Fruit fly (Drosophila melanogaster) whole organism, embryonic: ENCODE results near the gene Tao.

Experiments used
- Bgb ChIP-seq: fragments of 200-800 bp; sonication (Bioruptor generic); IDR thresholded peaks from 2 replicates; pipeline ENCODE4 v1.3.6; 2022; ENCODE audit warnings: missing biosample characterization, missing genetic modification characterization; ENCODE audit not compliant: partially characterized antibody
- CG11723 ChIP-seq: fragments of 200-800 bp; sonication (Bioruptor generic); optimal IDR thresholded peaks from 2 replicates; lab custom pipeline; 2017; ENCODE audit warnings: missing biosample characterization, mild to moderate bottlenecking, missing genetic modification characterization
- CG1233 ChIP-seq: fragments of 200-800 bp; sonication (Bioruptor generic); optimal IDR thresholded peaks from 4 replicates; lab custom pipeline; 2018; ENCODE audit warnings: missing biosample characterization, mild to moderate bottlenecking, missing genetic modification characterization
- CG12942 ChIP-seq: fragments of 200-800 bp; sonication (Bioruptor generic); optimal IDR thresholded peaks from 3 replicates; lab custom pipeline; 2016; ENCODE audit warnings: missing biosample characterization, missing genetic modification characterization
- CG14710 ChIP-seq: fragments of 200-800 bp; sonication (Bioruptor generic); optimal IDR thresholded peaks from 3 replicates; lab custom pipeline; 2019; ENCODE audit warnings: missing biosample characterization, mild to moderate bottlenecking, missing genetic modification characterization, moderate library complexity
- CG14860 ChIP-seq: fragments of 200-800 bp; sonication (Bioruptor generic); IDR thresholded peaks from 3 replicates; pipeline ENCODE4 v1.3.6; 2022; ENCODE audit warnings: missing biosample characterization, missing genetic modification characterization; ENCODE audit not compliant: partially characterized antibody
- CG16779 ChIP-seq: fragments of 200-800 bp; sonication (Bioruptor generic); IDR thresholded peaks from 2 replicates; pipeline ENCODE4 v1.3.6; 2022; ENCODE audit warnings: missing biosample characterization, missing genetic modification characterization
- CG18764 ChIP-seq: fragments of 200-800 bp; sonication (Bioruptor generic); optimal IDR thresholded peaks from 3 replicates; lab custom pipeline; 2016; ENCODE audit warnings: missing biosample characterization, missing genetic modification characterization
- CG2116 ChIP-seq: fragments of 200-800 bp; sonication (Bioruptor generic); optimal IDR thresholded peaks from 3 replicates; lab custom pipeline; 2018; ENCODE audit warnings: missing biosample characterization, mild to moderate bottlenecking, missing genetic modification characterization
- CG2120 ChIP-seq: fragments of 200-800 bp; sonication (Bioruptor generic); optimal IDR thresholded peaks from 3 replicates; lab custom pipeline; 2016; ENCODE audit warnings: missing biosample characterization, missing genetic modification characterization
- CG2129 ChIP-seq: fragments of 200-800 bp; sonication (Bioruptor generic); IDR thresholded peaks from 2 replicates; pipeline ENCODE4 v1.3.6; 2022; ENCODE audit warnings: missing biosample characterization, missing genetic modification characterization; ENCODE audit not compliant: partially characterized antibody
- CG32767 ChIP-seq: fragments of 200-800 bp; sonication (Bioruptor generic); IDR thresholded peaks from 2 replicates; pipeline ENCODE4 v1.3.6; 2022; ENCODE audit warnings: missing biosample characterization, missing genetic modification characterization
- CG34376 ChIP-seq: fragments of 200-800 bp; sonication (Bioruptor generic); optimal IDR thresholded peaks from 2 replicates; lab custom pipeline; 2018; ENCODE audit warnings: missing biosample characterization, mild to moderate bottlenecking, missing genetic modification characterization
- CG3995 ChIP-seq: fragments of 200-800 bp; sonication (Bioruptor generic); optimal IDR thresholded peaks from 3 replicates; lab custom pipeline; 2016; ENCODE audit warnings: missing biosample characterization, missing genetic modification characterization
- CG42726 ChIP-seq: fragments of 200-800 bp; sonication (Bioruptor generic); IDR thresholded peaks from 2 replicates; pipeline ENCODE4 v1.3.6; 2022; ENCODE audit warnings: missing biosample characterization, missing genetic modification characterization; ENCODE audit not compliant: partially characterized antibody
- CG7786 ChIP-seq: fragments of 200-800 bp; sonication (Bioruptor generic); optimal IDR thresholded peaks from 2 replicates; lab custom pipeline; 2016; ENCODE audit warnings: missing biosample characterization, missing genetic modification characterization
- CG8359 ChIP-seq: fragments of 200-800 bp; sonication (Bioruptor generic); optimal IDR thresholded peaks from 2 replicates; lab custom pipeline; 2017; ENCODE audit warnings: missing biosample characterization, mild to moderate bottlenecking, missing genetic modification characterization, borderline replicate concordance
- Dbx ChIP-seq: fragments of 200-800 bp; sonication (Bioruptor generic); IDR thresholded peaks from 3 replicates; pipeline ENCODE4 v1.3.6; 2022; ENCODE audit warnings: missing biosample characterization, missing genetic modification characterization
- Dfd ChIP-seq, 2 experiments: fragments of >200 bp; optimal IDR thresholded peaks; 2 replicates each; lab custom pipeline; 2017; ENCODE audit warnings: missing biosample characterization in 2 of 2, missing genetic modification characterization in 2 of 2
- Dp ChIP-seq: fragments of 200-800 bp; sonication (Bioruptor generic); optimal IDR thresholded peaks from 2 replicates; lab custom pipeline; 2018; ENCODE audit warnings: missing biosample characterization, mild to moderate bottlenecking, missing genetic modification characterization, moderate library complexity
- Eip74EF ChIP-seq, 2 experiments: fragments of 200-800 bp in 1 of 2; fragments of >200 bp in 1 of 2; sonication (Bioruptor generic) in 1 of 2; optimal IDR thresholded peaks; 2 replicates each; lab custom pipeline; 2017 to 2019; ENCODE audit warnings: missing biosample characterization in 2 of 2, missing genetic modification characterization in 2 of 2, mild to moderate bottlenecking in 1 of 2, moderate library complexity in 1 of 2
- Gug ChIP-seq: fragments of 200-800 bp; sonication (Bioruptor generic); IDR thresholded peaks from 4 replicates; pipeline ENCODE4 v1.3.6; 2022; ENCODE audit warnings: missing biosample characterization, missing genetic modification characterization
- HLHmδ ChIP-seq: fragments of 200-800 bp; sonication (Bioruptor generic); optimal IDR thresholded peaks from 2 replicates; lab custom pipeline; 2018; ENCODE audit warnings: missing biosample characterization, mild to moderate bottlenecking, missing genetic modification characterization, moderate library complexity
- Hmr ChIP-seq: fragments of 200-800 bp; sonication (Bioruptor generic); optimal IDR thresholded peaks from 3 replicates; lab custom pipeline; 2017; ENCODE audit warnings: mild to moderate bottlenecking, missing biosample characterization, missing genetic modification reagents, missing genetic modification characterization
- Hsf ChIP-seq: fragments of 200-800 bp; sonication (Bioruptor generic); optimal IDR thresholded peaks from 3 replicates; lab custom pipeline; 2016; ENCODE audit warnings: missing biosample characterization, missing genetic modification characterization
- Kr ChIP-seq: fragments of 200-800 bp; sonication (Bioruptor generic); optimal IDR thresholded peaks from 2 replicates; lab custom pipeline; 2017; ENCODE audit warnings: missing biosample characterization, mild to moderate bottlenecking, missing genetic modification characterization
- NC2β ChIP-seq: fragments of 200-800 bp; sonication (Bioruptor generic); optimal IDR thresholded peaks from 2 replicates; lab custom pipeline; 2016; ENCODE audit warnings: missing biosample characterization, missing genetic modification characterization
- Optix ChIP-seq: fragments of 200-800 bp; sonication (Bioruptor generic); IDR thresholded peaks from 3 replicates; pipeline ENCODE4 v1.3.6; 2022; ENCODE audit warnings: missing biosample characterization, missing genetic modification characterization
- Sox100B ChIP-seq: fragments of 200-800 bp; sonication (Bioruptor generic); optimal IDR thresholded peaks from 3 replicates; lab custom pipeline; 2018; ENCODE audit warnings: missing biosample characterization, mild to moderate bottlenecking, missing genetic modification characterization
- Sry-δ ChIP-seq: fragments of 200-800 bp; sonication (Bioruptor generic); optimal IDR thresholded peaks from 2 replicates; lab custom pipeline; 2016; ENCODE audit warnings: missing biosample characterization, missing genetic modification characterization
- ash1 ChIP-seq: fragments of 200-800 bp; sonication (Bioruptor generic); optimal IDR thresholded peaks from 2 replicates; lab custom pipeline; 2018; ENCODE audit warnings: missing biosample characterization, mild to moderate bottlenecking, missing genetic modification characterization
- ato ChIP-seq: fragments of 200-800 bp; sonication (Bioruptor generic); IDR thresholded peaks from 2 replicates; pipeline ENCODE4 v1.3.6; 2022; ENCODE audit warnings: missing biosample characterization, missing genetic modification characterization; ENCODE audit not compliant: partially characterized antibody
- br ChIP-seq: fragments of >200 bp; optimal IDR thresholded peaks from 2 replicates; lab custom pipeline; 2017
- cad ChIP-seq: fragments of >200 bp; optimal IDR thresholded peaks from 2 replicates; lab custom pipeline; 2017; ENCODE audit warnings: missing biosample characterization, missing genetic modification characterization
- dm ChIP-seq: fragments of 200-800 bp; sonication (Bioruptor generic); optimal IDR thresholded peaks from 3 replicates; lab custom pipeline; 2016; ENCODE audit warnings: missing biosample characterization, missing genetic modification characterization
- ems ChIP-seq: fragments of 200-800 bp; sonication (Bioruptor generic); optimal IDR thresholded peaks from 3 replicates; lab custom pipeline; 2016; ENCODE audit warnings: missing biosample characterization, missing genetic modification characterization
- en ChIP-seq: fragments of 200-800 bp; sonication (Bioruptor generic); optimal IDR thresholded peaks from 2 replicates; lab custom pipeline; 2016; ENCODE audit warnings: missing biosample characterization, missing genetic modification characterization
- fd64A ChIP-seq: fragments of 200-800 bp; sonication (Bioruptor generic); optimal IDR thresholded peaks from 3 replicates; lab custom pipeline; 2018; ENCODE audit warnings: missing biosample characterization, mild to moderate bottlenecking, missing genetic modification characterization
- hth ChIP-seq: fragments of >200 bp; optimal IDR thresholded peaks from 2 replicates; lab custom pipeline; 2017; ENCODE audit warnings: inconsistent platforms
- ind ChIP-seq: fragments of 200-800 bp; sonication (Bioruptor generic); optimal IDR thresholded peaks from 3 replicates; lab custom pipeline; 2016; ENCODE audit warnings: missing biosample characterization, missing genetic modification characterization
- luna ChIP-seq: fragments of 200-800 bp; sonication (Bioruptor generic); optimal IDR thresholded peaks from 2 replicates; lab custom pipeline; 2016; ENCODE audit warnings: missing biosample characterization, missing genetic modification characterization
- mam ChIP-seq: fragments of 200-800 bp; sonication (Bioruptor generic); optimal IDR thresholded peaks from 3 replicates; lab custom pipeline; 2016; ENCODE audit warnings: missing biosample characterization, missing genetic modification characterization
- pita ChIP-seq: fragments of 200-800 bp; sonication (Bioruptor generic); optimal IDR thresholded peaks from 2 replicates; lab custom pipeline; 2017; ENCODE audit warnings: missing biosample characterization, mild to moderate bottlenecking, missing genetic modification characterization
- pzg ChIP-seq: fragments of 200-800 bp; sonication (Bioruptor generic); optimal IDR thresholded peaks from 3 replicates; lab custom pipeline; 2018; ENCODE audit warnings: missing biosample characterization, mild to moderate bottlenecking, missing genetic modification characterization, moderate library complexity
- ro ChIP-seq: fragments of 200-800 bp; sonication (Bioruptor generic); IDR thresholded peaks from 2 replicates; pipeline ENCODE4 v1.3.6; 2022; ENCODE audit warnings: missing biosample characterization, missing genetic modification characterization
- row ChIP-seq: fragments of 200-800 bp; sonication (Bioruptor generic); IDR thresholded peaks from 3 replicates; pipeline ENCODE4 v1.3.6; 2022; ENCODE audit warnings: missing biosample characterization, missing genetic modification characterization
- sc ChIP-seq, 3 experiments: fragments of >200 bp in 2 of 3; fragments of 200-800 bp in 1 of 3; sonication (Bioruptor generic) in 1 of 3; optimal IDR thresholded peaks; 2 replicates in 2 of 3; 3 replicates in 1 of 3; lab custom pipeline; 2017; ENCODE audit warnings: mild to moderate bottlenecking in 1 of 3, missing biosample characterization in 1 of 3, missing genetic modification characterization in 1 of 3, missing genetic modification reagents in 1 of 3
- sim ChIP-seq: fragments of 200-800 bp; sonication (Bioruptor generic); IDR thresholded peaks from 2 replicates; pipeline ENCODE4 v1.3.6; 2022; ENCODE audit warnings: missing biosample characterization, missing genetic modification characterization
- ssp ChIP-seq: fragments of 200-800 bp; sonication (Bioruptor generic); IDR thresholded peaks from 2 replicates; pipeline ENCODE4 v1.3.6; 2022; ENCODE audit warnings: missing biosample characterization, missing genetic modification characterization
- tna ChIP-seq: fragments of 200-800 bp; sonication (Bioruptor generic); IDR thresholded peaks from 2 replicates; pipeline ENCODE4 v1.3.6; 2022; ENCODE audit warnings: missing biosample characterization, missing genetic modification characterization; ENCODE audit not compliant: partially characterized antibody
- zen ChIP-seq: fragments of 200-800 bp; sonication (Bioruptor generic); optimal IDR thresholded peaks from 3 replicates; lab custom pipeline; 2018; ENCODE audit warnings: missing biosample characterization, mild to moderate bottlenecking, missing genetic modification characterization, moderate library complexity

Tao gene

DNA sequence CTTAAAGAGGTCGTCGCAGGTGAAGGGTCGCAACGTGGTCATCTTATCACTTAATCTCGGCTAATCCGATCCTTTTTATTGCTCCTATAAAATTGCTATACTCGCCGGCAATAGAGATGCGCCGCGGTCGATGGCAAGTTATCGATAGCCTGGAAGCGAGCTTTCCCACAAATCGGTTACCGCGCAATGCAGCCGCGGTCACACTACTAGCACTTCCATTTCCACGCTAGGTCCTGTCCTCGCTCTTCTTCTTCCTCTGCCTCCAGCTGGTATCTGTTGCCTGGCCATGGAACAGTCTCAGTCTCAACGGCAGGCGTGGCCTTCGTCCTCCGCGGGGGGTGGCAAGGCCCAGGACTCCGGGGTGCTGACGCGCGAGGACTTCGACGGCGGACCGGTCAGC is 43.3 kb upstream of the Tao start, which contains the start of the genes Naa20A and MKP-4 (continued):
- TF ChIP-seq mam (no peak), tna (GFP tag; lab: Robert Waterston, UW) (peak; percentile 60), dm (peak; percentile 40), Sry-δ (GFP tag; lab: Kevin White, UChicago) (peak; percentile 91), Dbx (GFP tag; lab: Robert Waterston, UW) (no peak), HLHmδ (GFP tag; lab: Kevin White, UChicago) (no peak), pita (GFP tag; lab: Kevin White, UChicago) (no peak), zen (tag; lab: Kevin White, UChicago) (no peak), CG2116 (GFP tag; lab: Kevin White, UChicago) (peak; percentile 69), Gug (GFP tag; lab: Robert Waterston, UW) (no peak), Bgb (GFP tag; lab: Robert Waterston, UW) (peak; percentile 77; the same call in 1 of the 2 replicates), CG18764 (GFP tag; lab: Kevin White, UChicago) (no peak), cad (GFP tag; lab: Kevin White, UChicago) (no peak), row (GFP tag; lab: Robert Waterston, UW) (peak; percentile 28; the same call in 1 of the 3 replicates), NC2β (GFP tag; lab: Kevin White, UChicago) (no peak), Sox100B (no peak), CG2129 (GFP tag; lab: Robert Waterston, UW) (peak; percentile 28; the same call in 1 of the 2 replicates), CG8359 (GFP tag; lab: Kevin White, UChicago) (no peak), CG3995 (GFP tag; lab: Kevin White, UChicago) (no peak), Kr (GFP tag; lab: Kevin White, UChicago) (no peak), ind (no peak), ato (GFP tag; lab: Robert Waterston, UW) (no peak), Hmr (GFP tag; lab: Kevin White, UChicago) (no peak), Eip74EF (GFP tag; optimal IDR thresholded peaks at IDR 0.05; lab: Kevin White, UChicago) (no peak), sc (optimal IDR thresholded peaks at IDR 0.05; lab: Kevin White, UChicago) (no peak), sc (GFP tag; optimal IDR thresholded peaks at IDR 0.05; lab: Kevin White, UChicago) (no peak), CG42726 (GFP tag; lab: Robert Waterston, UW) (peak; percentile 46; the same call in 1 of the 2 replicates), CG12942 (GFP tag; lab: Kevin White, UChicago) (no peak), fd64A (no peak), pzg (peak; percentile 77), CG34376 (GFP tag; lab: Kevin White, UChicago) (peak; percentile 14), Optix (GFP tag; lab: Robert Waterston, UW) (no peak), Hsf (GFP tag; lab: Kevin White, UChicago) (no peak), CG2120 (no peak), en (GFP tag; lab: Kevin White, UChicago) (no peak), CG7786 (GFP tag; lab: Kevin White, UChicago) (no peak), luna (GFP tag; lab: Kevin White, UChicago) (no peak), br (no peak), sim (GFP tag; lab: Robert Waterston, UW) (no peak), CG16779 (GFP tag; lab: Robert Waterston, UW) (no peak), ash1 (GFP tag; lab: Kevin White, UChicago) (no peak), ssp (GFP tag; lab: Robert Waterston, UW) (peak; percentile 15; the same call in 1 of the 2 replicates), CG14710 (tag; lab: Kevin White, UChicago) (peak; percentile 16), CG14860 (peak; percentile 59; the same call in 2 of the 3 replicates), CG32767 (GFP tag; lab: Robert Waterston, UW) (no peak), ro (GFP tag; lab: Robert Waterston, UW) (no peak), CG1233 (GFP tag; lab: Kevin White, UChicago) (no peak), Dp (GFP tag; lab: Kevin White, UChicago) (peak; percentile 49), CG11723 (GFP tag; lab: Kevin White, UChicago) (no peak), hth (lab: Kevin White, UChicago) (no peak), Dfd (GFP tag; optimal IDR thresholded peaks at IDR 0.05; lab: Kevin White, UChicago) (no peak), ems (GFP tag; lab: Kevin White, UChicago) (no peak)
